Worm (Caenorhabditis elegans) whole organism, L4 larva: ENCODE measurements around the gene sra-28.

ENCODE experiments used
- F10B5.3 ChIP-seq: sonication (generic microtip); optimal IDR thresholded peaks from 2 replicates; lab custom pipeline; 2016; ENCODE audit warnings: mild to moderate bottlenecking, missing genetic modification characterization, missing compliant biosample characterization
- F37D6.2 ChIP-seq: sonication (generic microtip); optimal IDR thresholded peaks from 2 replicates; lab custom pipeline; 2016; ENCODE audit warnings: mild to moderate bottlenecking, missing genetic modification characterization, missing compliant biosample characterization
- F49E8.2 ChIP-seq: sonication (generic microtip); optimal IDR thresholded peaks from 2 replicates; lab custom pipeline; 2016; ENCODE audit warnings: missing compliant biosample characterization, mild to moderate bottlenecking, missing genetic modification characterization, borderline replicate concordance
- T20F7.1 ChIP-seq: fragments of 200-800 bp; sonication (Bioruptor generic); optimal IDR thresholded peaks from 2 replicates; lab custom pipeline; 2018; ENCODE audit warnings: mild to moderate bottlenecking, missing genetic modification characterization, missing compliant biosample characterization
- Y105C5A.15 ChIP-seq: fragments of 200-800 bp; sonication (Bioruptor generic); IDR thresholded peaks from 2 replicates; pipeline ENCODE4 v1.3.6; 2022; ENCODE audit warnings: missing genetic modification characterization, missing compliant biosample characterization
- Y48G9A.11 ChIP-seq: fragments of 200-800 bp; sonication (Bioruptor generic); IDR thresholded peaks from 2 replicates; pipeline ENCODE4 v1.3.6; 2022; ENCODE audit warnings: missing genetic modification reagents, missing genetic modification characterization, missing compliant biosample characterization
- Y75B8A.6 ChIP-seq: fragments of 200-800 bp; sonication (Bioruptor generic); IDR thresholded peaks from 2 replicates; pipeline ENCODE4 v1.3.6; 2022; ENCODE audit warnings: missing genetic modification reagents, missing genetic modification characterization, missing compliant biosample characterization
- ZK337.2 ChIP-seq: fragments of 200-800 bp; sonication (Bioruptor generic); IDR thresholded peaks from 2 replicates; pipeline ENCODE4 v1.3.6; 2022; ENCODE audit warnings: missing genetic modification reagents, missing genetic modification characterization, missing compliant biosample characterization
- ZK546.5 ChIP-seq, 2 experiments: sonication (generic microtip); optimal IDR thresholded peaks; 2 replicates each; lab custom pipeline; 2017; ENCODE audit warnings: missing biosample characterization in 2 of 2, missing genetic modification characterization in 2 of 2
- aly-2 ChIP-seq: sonication (generic microtip); optimal IDR thresholded peaks from 2 replicates; lab custom pipeline; 2018; ENCODE audit warnings: missing biosample characterization, missing genetic modification characterization
- attf-4 ChIP-seq: sonication (generic microtip); optimal IDR thresholded peaks from 3 replicates; lab custom pipeline; 2017; ENCODE audit warnings: missing biosample characterization, missing genetic modification characterization
- ceh-44 ChIP-seq: fragments of 200-800 bp; sonication (Bioruptor generic); IDR thresholded peaks from 2 replicates; pipeline ENCODE4 v1.3.6; 2022; ENCODE audit warnings: missing genetic modification reagents, missing genetic modification characterization, missing compliant biosample characterization
- daf-8 ChIP-seq: fragments of 200-800 bp; sonication (Bioruptor generic); IDR thresholded peaks from 2 replicates; pipeline ENCODE4 v1.3.6; 2022; ENCODE audit warnings: missing genetic modification characterization, missing compliant biosample characterization
- dmd-9 ChIP-seq: fragments of 200-800 bp; sonication (Bioruptor generic); IDR thresholded peaks from 2 replicates; pipeline ENCODE4 v1.3.6; 2022; ENCODE audit warnings: missing genetic modification reagents, missing genetic modification characterization, missing compliant biosample characterization
- dpl-1 ChIP-seq: fragments of 150-350 bp; optimal IDR thresholded peaks from 2 replicates; lab custom pipeline; 2014; ENCODE audit warnings: missing biosample characterization, missing genetic modification reagents, missing genetic modification characterization
- duxl-1 ChIP-seq: sonication (generic microtip); optimal IDR thresholded peaks from 2 replicates; lab custom pipeline; 2016; ENCODE audit warnings: mild to moderate bottlenecking, missing genetic modification characterization, moderate library complexity, missing compliant biosample characterization; ENCODE audit not compliant: poor library complexity
- dve-1 ChIP-seq: sonication (generic microtip); optimal IDR thresholded peaks from 2 replicates; lab custom pipeline; 2017; ENCODE audit warnings: antibody characterized with exemption, mild to moderate bottlenecking, missing genetic modification characterization, missing compliant biosample characterization; ENCODE audit not compliant: insufficient read depth
- fos-1 ChIP-seq: fragments of 150-350 bp; optimal IDR thresholded peaks from 2 replicates; lab custom pipeline; 2014; ENCODE audit warnings: missing biosample characterization, missing genetic modification characterization
- hif-1 ChIP-seq, 2 experiments: sonication (generic microtip); optimal IDR thresholded peaks; 2 replicates each; lab custom pipeline; 2016 to 2017; ENCODE audit warnings: missing compliant biosample characterization in 2 of 2, missing genetic modification characterization in 2 of 2, missing genetic modification reagents in 2 of 2, missing genotype in 2 of 2, mild to moderate bottlenecking in 1 of 2
- hlh-11 ChIP-seq: fragments of 200-800 bp; sonication (Bioruptor generic); optimal IDR thresholded peaks from 2 replicates; lab custom pipeline; 2018; ENCODE audit warnings: mild to moderate bottlenecking, missing genetic modification characterization, missing compliant biosample characterization
- hlh-30 ChIP-seq: sonication (generic microtip); optimal IDR thresholded peaks from 2 replicates; lab custom pipeline; 2017; ENCODE audit warnings: antibody characterized with exemption, mild to moderate bottlenecking, missing genetic modification characterization, missing compliant biosample characterization; ENCODE audit not compliant: insufficient read depth
- lim-7 ChIP-seq: fragments of 200-800 bp; sonication (Bioruptor generic); IDR thresholded peaks from 2 replicates; pipeline ENCODE4 v1.3.6; 2022; ENCODE audit warnings: missing genetic modification characterization, missing compliant biosample characterization
- lin-13 ChIP-seq: fragments of 150-350 bp; optimal IDR thresholded peaks from 2 replicates; lab custom pipeline; 2014; ENCODE audit warnings: missing biosample characterization, missing genetic modification reagents, missing genetic modification characterization
- lin-38 ChIP-seq: fragments of 200-800 bp; sonication (Bioruptor generic); IDR thresholded peaks from 2 replicates; pipeline ENCODE4 v1.3.6; 2022; ENCODE audit warnings: missing genetic modification reagents, missing genetic modification characterization, missing compliant biosample characterization
- lin-39 ChIP-seq: fragments of 150-350 bp; optimal IDR thresholded peaks from 2 replicates; lab custom pipeline; 2014; ENCODE audit warnings: missing biosample characterization, missing genetic modification reagents, missing genetic modification characterization
- lir-3 ChIP-seq: sonication (generic microtip); optimal IDR thresholded peaks from 2 replicates; lab custom pipeline; 2016; ENCODE audit warnings: mild to moderate bottlenecking, missing genetic modification characterization, missing compliant biosample characterization
- madf-9 ChIP-seq: fragments of 200-800 bp; sonication (Bioruptor generic); conservative IDR thresholded peaks from 2 replicates; pipeline ENCODE4 v1.3.6; 2022; ENCODE audit warnings: missing genetic modification reagents, missing genetic modification characterization, missing compliant biosample characterization
- mep-1 ChIP-seq: fragments of 150-350 bp; sonication (generic microtip); optimal IDR thresholded peaks from 3 replicates; lab custom pipeline; 2014; ENCODE audit warnings: missing biosample characterization, missing genetic modification characterization
- mes-2 ChIP-seq: sonication (generic microtip); optimal IDR thresholded peaks from 2 replicates; lab custom pipeline; 2016; ENCODE audit warnings: missing genotype, mild to moderate bottlenecking, missing genetic modification characterization, missing compliant biosample characterization; ENCODE audit not compliant: poor library complexity, severe bottlenecking
- mxl-2 ChIP-seq: fragments of 200-800 bp; sonication (Bioruptor generic); conservative IDR thresholded peaks from 2 replicates; pipeline ENCODE4 v1.3.6; 2022; ENCODE audit warnings: missing genetic modification reagents, missing genetic modification characterization, missing compliant biosample characterization
- nhr-102 ChIP-seq: sonication (generic microtip); optimal IDR thresholded peaks from 2 replicates; lab custom pipeline; 2016; ENCODE audit warnings: mild to moderate bottlenecking, missing genetic modification characterization, moderate library complexity, missing compliant biosample characterization
- nhr-11 ChIP-seq: fragments of 150-350 bp; optimal IDR thresholded peaks from 2 replicates; lab custom pipeline; 2014; ENCODE audit warnings: missing biosample characterization, missing genetic modification characterization
- nhr-111 ChIP-seq: fragments of 200-800 bp; sonication (Bioruptor generic); optimal IDR thresholded peaks from 2 replicates; lab custom pipeline; 2018; ENCODE audit warnings: mild to moderate bottlenecking, missing genetic modification characterization, missing compliant biosample characterization
- nhr-25 ChIP-seq: sonication (generic microtip); optimal IDR thresholded peaks from 2 replicates; lab custom pipeline; 2017; ENCODE audit warnings: missing genetic modification characterization, mild to moderate bottlenecking, missing compliant biosample characterization, antibody characterized with exemption, moderate library complexity, borderline replicate concordance; ENCODE audit not compliant: insufficient read depth
- nhr-41 ChIP-seq: fragments of 200-800 bp; sonication (Bioruptor generic); IDR thresholded peaks from 2 replicates; pipeline ENCODE4 v1.3.6; 2022; ENCODE audit warnings: missing genetic modification reagents, missing genetic modification characterization, missing compliant biosample characterization
- nhr-42 ChIP-seq: fragments of 200-800 bp; sonication (Bioruptor generic); IDR thresholded peaks from 2 replicates; pipeline ENCODE4 v1.3.6; 2022; ENCODE audit warnings: missing genetic modification characterization, missing compliant biosample characterization
- nhr-76 ChIP-seq: fragments of 150-350 bp; optimal IDR thresholded peaks from 2 replicates; lab custom pipeline; 2014; ENCODE audit warnings: missing biosample characterization, missing genetic modification characterization
- nhr-77 ChIP-seq: fragments of 150-350 bp; optimal IDR thresholded peaks from 2 replicates; lab custom pipeline; 2014; ENCODE audit warnings: missing biosample characterization, missing genetic modification characterization
- rbr-2 ChIP-seq: sonication (generic microtip); optimal IDR thresholded peaks from 2 replicates; lab custom pipeline; 2016; ENCODE audit warnings: missing genotype, missing genetic modification characterization, missing compliant biosample characterization
- saeg-2 ChIP-seq: fragments of 200-800 bp; sonication (Bioruptor generic); IDR thresholded peaks from 2 replicates; pipeline ENCODE4 v1.3.6; 2022; ENCODE audit warnings: missing genetic modification reagents, missing genetic modification characterization, missing compliant biosample characterization
- set-16 ChIP-seq: fragments of 200-800 bp; sonication (Bioruptor generic); IDR thresholded peaks from 2 replicates; pipeline ENCODE4 v1.3.6; 2022; ENCODE audit warnings: missing genetic modification reagents, missing genetic modification characterization, missing compliant biosample characterization
- skn-1 ChIP-seq: fragments of 150-350 bp; optimal IDR thresholded peaks from 2 replicates; lab custom pipeline; 2014; ENCODE audit warnings: missing biosample characterization, missing genetic modification characterization
- snpc-4 ChIP-seq: fragments of 150-350 bp; optimal IDR thresholded peaks from 2 replicates; lab custom pipeline; 2014; ENCODE audit warnings: missing biosample characterization, missing genetic modification characterization
- spr-1 ChIP-seq: sonication (generic microtip); optimal IDR thresholded peaks from 2 replicates; lab custom pipeline; 2016; ENCODE audit warnings: mild to moderate bottlenecking, missing genetic modification characterization, missing compliant biosample characterization
- unc-130 ChIP-seq: sonication (generic microtip); optimal IDR thresholded peaks from 2 replicates; lab custom pipeline; 2016; ENCODE audit warnings: missing genetic modification reagents, missing genetic modification characterization, missing compliant biosample characterization
- vab-7 ChIP-seq: fragments of 200-800 bp; sonication (Bioruptor generic); IDR thresholded peaks from 2 replicates; pipeline ENCODE4 v1.3.6; 2022; ENCODE audit warnings: missing genetic modification reagents, missing genetic modification characterization, missing compliant biosample characterization
- zag-1 ChIP-seq: fragments of 150-350 bp; optimal IDR thresholded peaks from 2 replicates; lab custom pipeline; 2014; ENCODE audit warnings: missing biosample characterization, missing genetic modification characterization
- zfp-2 ChIP-seq: sonication (generic microtip); optimal IDR thresholded peaks from 2 replicates; lab custom pipeline; 2016; ENCODE audit warnings: mild to moderate bottlenecking, missing genetic modification characterization, missing compliant biosample characterization
- ztf-11 ChIP-seq: fragments of 150-350 bp; optimal IDR thresholded peaks from 2 replicates; lab custom pipeline; 2014; ENCODE audit warnings: missing biosample characterization, missing genetic modification characterization

Gene sra-28

DNA sequence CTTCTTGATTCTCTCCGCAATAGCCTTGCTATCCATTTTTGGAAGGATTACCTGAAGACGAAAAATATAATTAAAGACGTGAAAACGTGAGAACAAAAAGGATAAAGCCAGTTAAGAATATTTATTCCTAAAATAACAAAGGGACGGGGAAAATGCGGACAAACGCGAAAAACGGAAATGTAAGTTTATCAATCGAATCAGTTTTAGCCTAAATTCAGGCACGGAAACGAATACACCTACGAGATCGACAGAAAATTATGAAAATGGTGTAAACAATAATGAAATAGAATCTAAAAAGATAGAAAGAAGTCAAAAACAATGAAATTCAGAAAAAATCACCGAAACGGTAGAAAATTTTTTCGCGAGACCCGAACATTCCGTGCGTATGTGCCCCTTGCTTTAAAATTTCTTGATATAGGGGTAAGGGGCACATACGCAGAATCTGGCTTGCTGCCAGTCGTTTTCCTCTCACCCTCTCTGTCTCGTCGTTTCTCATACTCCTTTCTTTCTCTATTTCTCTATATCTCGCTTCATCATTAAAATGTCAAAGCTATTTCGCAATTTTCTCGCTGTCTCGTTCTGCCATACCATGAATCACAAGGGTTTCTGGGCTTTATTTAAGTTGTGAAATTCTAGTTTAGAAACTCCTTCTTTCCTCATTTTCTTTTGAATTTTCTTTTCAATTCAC, 15.2 kb upstream of the sra-28 start, which contains the start of gene icd-1:
TSS of gene icd-1 (minus strand) at position 51 of the 688 bp plus-strand sequence.
- TF ChIP-seq rbr-2 (tag; lab: Kevin White, UChicago), result peak; percentile 95
- peak; percentile 80; the same call in 1 of the 2 replicates for TF ChIP-seq nhr-42
- peak; percentile 92 for TF ChIP-seq mes-2 (tag; lab: Kevin White, UChicago)
- TF ChIP-seq attf-4 (tag; lab: Kevin White, UChicago), result no peak
- peak; percentile 90 for TF ChIP-seq T20F7.1 (GFP tag; lab: Kevin White, UChicago)
- 0 out of 2 replicates have a peak, but pooled peaks have one; percentile 30 for TF ChIP-seq ceh-44
- peak; percentile 91 for TF ChIP-seq lin-38 (GFP tag; lab: Robert Waterston, UW)
- TF ChIP-seq saeg-2 (GFP tag; lab: Robert Waterston, UW), result peak; percentile 78
- TF ChIP-seq ZK337.2, result no peak
- peak; percentile 38; the same call in 1 of the 2 replicates for TF ChIP-seq set-16 (GFP tag; lab: Robert Waterston, UW)
- TF ChIP-seq hif-1 (tag; optimal IDR thresholded peaks at IDR 0.05; lab: Kevin White, UChicago), result peak; percentile 47 to 83
- peak; percentile 69 for TF ChIP-seq F10B5.3 (tag; lab: Kevin White, UChicago)
- peak; percentile 89 for TF ChIP-seq unc-130 (GFP tag; lab: Kevin White, UChicago)
- TF ChIP-seq dmd-9 (GFP tag; lab: Robert Waterston, UW), result no peak
- peak; percentile 97 for TF ChIP-seq hlh-11 (tag; lab: Kevin White, UChicago)
- peak; percentile 7 for TF ChIP-seq lir-3
- TF ChIP-seq dve-1, result peak; percentile 98
- peak; percentile 75 for TF ChIP-seq madf-9 (GFP tag; lab: Robert Waterston, UW)
- TF ChIP-seq nhr-111 (GFP tag; lab: Kevin White, UChicago), result no peak
- peak; percentile 84 for TF ChIP-seq F49E8.2 (tag; lab: Kevin White, UChicago)
- TF ChIP-seq mep-1 (tag; lab: Kevin White, UChicago), result peak; percentile 97
- peak; percentile 89 for TF ChIP-seq duxl-1 (tag; lab: Kevin White, UChicago)
- peak; percentile 86 for TF ChIP-seq F37D6.2 (tag; lab: Kevin White, UChicago)
- peak; percentile 81 for TF ChIP-seq spr-1 (tag; lab: Kevin White, UChicago)
- TF ChIP-seq zfp-2, result peak; percentile 74
- TF ChIP-seq nhr-11 (tag; lab: Kevin White, UChicago), result peak; percentile 95
- TF ChIP-seq fos-1 (tag; lab: Kevin White, UChicago), result peak; percentile 78
- peak; percentile 65 for TF ChIP-seq zag-1 (tag; lab: Kevin White, UChicago)
- peak; percentile 62; the same call in 1 of the 2 replicates for TF ChIP-seq nhr-41
- TF ChIP-seq nhr-102 (tag; lab: Kevin White, UChicago), result peak; percentile 93
- peak; percentile 55 for TF ChIP-seq nhr-76 (tag; lab: Kevin White, UChicago)
- peak; percentile 6 for TF ChIP-seq aly-2 (tag; lab: Kevin White, UChicago)
- TF ChIP-seq ztf-11 (tag; lab: Kevin White, UChicago), result no peak
- 0 out of 2 replicates have a peak, but pooled peaks have one; percentile 11 for TF ChIP-seq Y75B8A.6
- peak; percentile 92 for TF ChIP-seq lin-13 (GFP tag; lab: Kevin White, UChicago)
- TF ChIP-seq skn-1 (tag; lab: Kevin White, UChicago), result no peak
- no peak for TF ChIP-seq mxl-2 (GFP tag; lab: Robert Waterston, UW)
- no peak for TF ChIP-seq lim-7 (GFP tag; lab: Robert Waterston, UW)
- TF ChIP-seq nhr-25 (tag; lab: Kevin White, UChicago), result peak; percentile 91
- TF ChIP-seq snpc-4 (tag; lab: Kevin White, UChicago), result no peak
- TF ChIP-seq ZK546.5 (tag; optimal IDR thresholded peaks at IDR 0.05; lab: Kevin White, UChicago), result peak in 1 of 2 experiments; percentile 51
- TF ChIP-seq lin-39, result no peak
- no peak; the same call in 1 of the 2 replicates for TF ChIP-seq Y105C5A.15
- TF ChIP-seq vab-7 (GFP tag; lab: Robert Waterston, UW), result peak; percentile 44; the same call in 1 of the 2 replicates
- TF ChIP-seq Y48G9A.11 (GFP tag; lab: Robert Waterston, UW), result peak; percentile 73
- TF ChIP-seq dpl-1 (GFP tag; lab: Kevin White, UChicago), result peak; percentile 83
- no peak for TF ChIP-seq daf-8 (GFP tag; lab: Robert Waterston, UW)
- peak; percentile 96 for TF ChIP-seq nhr-77 (tag; lab: Kevin White, UChicago)
- peak; percentile 95 for TF ChIP-seq hlh-30 (tag; lab: Kevin White, UChicago)
